Worm (Caenorhabditis elegans) whole organism, L3 larva: Measurements from ENCODE around the gene fbxc-51.

Experiments
- ama-1 ChIP-seq: fragments of 150-350 bp; optimal IDR thresholded peaks from 2 replicates; lab custom pipeline; 2018
- lin-39 ChIP-seq: fragments of 150-350 bp; optimal IDR thresholded peaks from 2 replicates; lab custom pipeline; 2018; ENCODE audit warnings: missing biosample characterization, missing genetic modification reagents, missing genetic modification characterization
- nfya-1 ChIP-seq: sonication (generic microtip); optimal IDR thresholded peaks from 2 replicates; lab custom pipeline; 2017; ENCODE audit warnings: missing genetic modification characterization, mild to moderate bottlenecking, missing compliant biosample characterization, antibody characterized with exemption, moderate library complexity; ENCODE audit not compliant: insufficient read depth
- nhr-12 ChIP-seq: fragments of 150-350 bp; optimal IDR thresholded peaks from 2 replicates; lab custom pipeline; 2014; ENCODE audit warnings: missing biosample characterization, missing genetic modification characterization
- nhr-237 ChIP-seq: fragments of 150-350 bp; optimal IDR thresholded peaks from 2 replicates; lab custom pipeline; 2014; ENCODE audit warnings: missing biosample characterization, missing genetic modification characterization
- nhr-25 ChIP-seq: sonication (generic microtip); optimal IDR thresholded peaks from 2 replicates; lab custom pipeline; 2017; ENCODE audit warnings: missing biosample characterization, missing genetic modification characterization

ce11 chrII:901632-902031 lies 33.0 kb downstream of the fbxc-51 start, which contains the start of gene T07D3.2:
- TF ChIP-seq lin-39 (tag; lab: Kevin White, UChicago) (no peak), nfya-1 (tag; lab: Kevin White, UChicago) (no peak), ama-1 (lab: Kevin White, UChicago) (no peak), nhr-12 (tag; lab: Kevin White, UChicago) (no peak), nhr-25 (tag; lab: Kevin White, UChicago) (no peak), nhr-237 (no peak)
